Worm (Caenorhabditis elegans) whole organism, late embryonic: ENCODE results near the gene F38E9.4.

ENCODE experiments used
- F13H6.1 ChIP-seq: sonication (generic microtip); optimal IDR thresholded peaks from 2 replicates; lab custom pipeline; 2016; ENCODE audit warnings: missing genetic modification characterization, missing compliant biosample characterization
- T23F11.4 ChIP-seq: fragments of 200-800 bp; sonication (Bioruptor generic); optimal IDR thresholded peaks from 2 replicates; lab custom pipeline; 2018; ENCODE audit warnings: mild to moderate bottlenecking, missing genetic modification characterization, missing compliant biosample characterization
- Y22D7AL.16 ChIP-seq: sonication (generic microtip); optimal IDR thresholded peaks from 2 replicates; lab custom pipeline; 2016; ENCODE audit warnings: missing genetic modification characterization, missing compliant biosample characterization
- ahr-1 ChIP-seq: sonication (generic microtip); optimal IDR thresholded peaks from 2 replicates; lab custom pipeline; 2016; ENCODE audit warnings: missing genetic modification characterization, missing compliant biosample characterization
- ama-1 ChIP-seq: fragments of 150-350 bp; optimal IDR thresholded peaks from 2 replicates; lab custom pipeline; 2014
- ceh-19 ChIP-seq: fragments of 200-800 bp; sonication (Bioruptor generic); optimal IDR thresholded peaks from 2 replicates; lab custom pipeline; 2018; ENCODE audit warnings: mild to moderate bottlenecking, missing genetic modification characterization, missing compliant biosample characterization
- ceh-24 ChIP-seq: sonication (generic microtip); optimal IDR thresholded peaks from 2 replicates; lab custom pipeline; 2016; ENCODE audit warnings: mild to moderate bottlenecking, missing genetic modification characterization, missing compliant biosample characterization
- ceh-31 ChIP-seq: sonication (generic microtip); optimal IDR thresholded peaks from 2 replicates; lab custom pipeline; 2016; ENCODE audit warnings: missing genetic modification characterization, missing compliant biosample characterization
- ceh-34 ChIP-seq: sonication (generic microtip); optimal IDR thresholded peaks from 2 replicates; lab custom pipeline; 2016; ENCODE audit warnings: mild to moderate bottlenecking, missing genetic modification characterization, missing compliant biosample characterization
- ceh-9 ChIP-seq: sonication (generic microtip); optimal IDR thresholded peaks from 2 replicates; lab custom pipeline; 2016; ENCODE audit warnings: mild to moderate bottlenecking, missing genetic modification characterization, inconsistent platforms, missing compliant biosample characterization
- dve-1 ChIP-seq: sonication (generic microtip); optimal IDR thresholded peaks from 2 replicates; lab custom pipeline; 2017; ENCODE audit warnings: antibody characterized with exemption, mild to moderate bottlenecking, missing genetic modification characterization, missing compliant biosample characterization
- elt-2 ChIP-seq: sonication (generic microtip); optimal IDR thresholded peaks from 2 replicates; lab custom pipeline; 2016; ENCODE audit warnings: missing genetic modification reagents, missing genetic modification characterization, missing compliant biosample characterization
- elt-4 ChIP-seq: sonication (generic microtip); optimal IDR thresholded peaks from 2 replicates; lab custom pipeline; 2016; ENCODE audit warnings: missing genetic modification characterization, missing compliant biosample characterization
- eyg-1 ChIP-seq: sonication (generic microtip); optimal IDR thresholded peaks from 2 replicates; lab custom pipeline; 2016; ENCODE audit warnings: missing genotype, missing genetic modification characterization, missing compliant biosample characterization
- fax-1 ChIP-seq: sonication (generic microtip); optimal IDR thresholded peaks from 2 replicates; lab custom pipeline; 2016; ENCODE audit warnings: missing genotype, missing genetic modification characterization, missing compliant biosample characterization
- fkh-6 ChIP-seq: sonication (generic microtip); optimal IDR thresholded peaks from 2 replicates; lab custom pipeline; 2016; ENCODE audit warnings: missing genetic modification characterization, missing compliant biosample characterization
- hlh-13 ChIP-seq: fragments of 200-800 bp; sonication (Bioruptor generic); optimal IDR thresholded peaks from 2 replicates; lab custom pipeline; 2018; ENCODE audit warnings: mild to moderate bottlenecking, missing genetic modification characterization, missing compliant biosample characterization
- lim-6 ChIP-seq: sonication (generic microtip); optimal IDR thresholded peaks from 2 replicates; lab custom pipeline; 2016; ENCODE audit warnings: missing genetic modification characterization, missing compliant biosample characterization
- nfya-1 ChIP-seq: sonication (generic microtip); optimal IDR thresholded peaks from 2 replicates; lab custom pipeline; 2017; ENCODE audit warnings: missing genetic modification characterization, mild to moderate bottlenecking, missing compliant biosample characterization, antibody characterized with exemption, moderate library complexity
- nhr-11 ChIP-seq: fragments of 150-350 bp; optimal IDR thresholded peaks from 2 replicates; lab custom pipeline; 2014; ENCODE audit warnings: missing biosample characterization, missing genetic modification characterization
- npax-4 ChIP-seq: sonication (generic microtip); optimal IDR thresholded peaks from 2 replicates; lab custom pipeline; 2016; ENCODE audit warnings: missing genetic modification characterization, missing compliant biosample characterization
- odd-2 ChIP-seq: sonication (generic microtip); optimal IDR thresholded peaks from 2 replicates; lab custom pipeline; 2017; ENCODE audit warnings: antibody characterized with exemption, mild to moderate bottlenecking, missing genetic modification characterization, missing compliant biosample characterization
- pha-2 ChIP-seq: sonication (generic microtip); optimal IDR thresholded peaks from 2 replicates; lab custom pipeline; 2017; ENCODE audit warnings: mild to moderate bottlenecking, missing genetic modification characterization, missing compliant biosample characterization
- ref-2 ChIP-seq: sonication (generic microtip); optimal IDR thresholded peaks from 2 replicates; lab custom pipeline; 2016; ENCODE audit warnings: missing genetic modification characterization, missing compliant biosample characterization
- rnt-1 ChIP-seq: sonication (generic microtip); optimal IDR thresholded peaks from 2 replicates; lab custom pipeline; 2016; ENCODE audit warnings: missing genetic modification characterization, missing compliant biosample characterization
- sdc-2 ChIP-seq: sonication (generic microtip); optimal IDR thresholded peaks from 2 replicates; lab custom pipeline; 2016; ENCODE audit warnings: missing genotype, missing genetic modification characterization, missing compliant biosample characterization
- sox-2 ChIP-seq: fragments of 200-800 bp; sonication (Bioruptor generic); IDR thresholded peaks from 2 replicates; pipeline ENCODE4 v1.3.6; 2022; ENCODE audit warnings: missing genetic modification reagents, missing genetic modification characterization, missing compliant biosample characterization
- syd-9 ChIP-seq: sonication (generic microtip); optimal IDR thresholded peaks from 2 replicates; lab custom pipeline; 2016; ENCODE audit warnings: mild to moderate bottlenecking, missing genetic modification characterization, moderate library complexity, missing compliant biosample characterization
- tbx-7 ChIP-seq: sonication (generic microtip); optimal IDR thresholded peaks from 2 replicates; lab custom pipeline; 2016; ENCODE audit warnings: missing genotype, missing genetic modification characterization, missing compliant biosample characterization
- ttx-3 ChIP-seq: sonication (generic microtip); optimal IDR thresholded peaks from 2 replicates; lab custom pipeline; 2016; ENCODE audit warnings: missing genetic modification reagents, missing genetic modification characterization, missing compliant biosample characterization
- ztf-16 ChIP-seq: sonication (generic microtip); optimal IDR thresholded peaks from 2 replicates; lab custom pipeline; 2017; ENCODE audit warnings: missing genetic modification characterization, missing compliant biosample characterization

Gene F38E9.4

ce11 chrX:16409220-16409619 lies 42.5 kb upstream of the F38E9.4 start:
- TF ChIP-seq F13H6.1 (no peak), Y22D7AL.16 (tag; lab: Kevin White, UChicago) (no peak), npax-4 (no peak), ceh-34 (tag; lab: Kevin White, UChicago) (no peak), ahr-1 (tag; lab: Kevin White, UChicago) (no peak), fkh-6 (tag; lab: Kevin White, UChicago) (no peak), tbx-7 (tag; lab: Kevin White, UChicago) (no peak), eyg-1 (tag; lab: Kevin White, UChicago) (no peak), lim-6 (tag; lab: Kevin White, UChicago) (no peak), fax-1 (no peak), ztf-16 (tag; lab: Kevin White, UChicago) (no peak), ceh-24 (tag; lab: Kevin White, UChicago) (no peak), ttx-3 (no peak), ceh-31 (tag; lab: Kevin White, UChicago) (no peak), pha-2 (tag; lab: Kevin White, UChicago) (no peak), elt-4 (tag; lab: Kevin White, UChicago) (no peak), ceh-9 (tag; lab: Kevin White, UChicago) (no peak), rnt-1 (tag; lab: Kevin White, UChicago) (no peak), odd-2 (tag; lab: Kevin White, UChicago) (no peak)

ce11 chrX:16411985-16412384 lies 39.8 kb upstream of the F38E9.4 start:
- TF ChIP-seq nhr-11 (no peak), ama-1 (lab: Kevin White, UChicago) (no peak), ahr-1 (tag; lab: Kevin White, UChicago) (no peak), syd-9 (tag; lab: Kevin White, UChicago) (no peak), T23F11.4 (no peak)
- TF ChIP-seq, all 69 proteins: peak for 0

- TF ChIP-seq elt-2 (tag; lab: Kevin White, UChicago): peak; percentile 53
- no peak for TF ChIP-seq npax-4
- no peak for TF ChIP-seq ceh-24 (tag; lab: Kevin White, UChicago)
- TF ChIP-seq dve-1 (tag; lab: Kevin White, UChicago): no peak
- no peak for TF ChIP-seq eyg-1 (tag; lab: Kevin White, UChicago)
- no peak for TF ChIP-seq hlh-13
- TF ChIP-seq, all 69 proteins: peak for 1
Observed at ce11 chrX:16413208-16413995, 38.3 kb upstream of the F38E9.4 start.

- no peak for TF ChIP-seq odd-2 (tag; lab: Kevin White, UChicago)
- TF ChIP-seq sox-2 (GFP tag; lab: Robert Waterston, UW): no peak
- peak; percentile 25 for TF ChIP-seq sdc-2 (tag; lab: Kevin White, UChicago)
- TF ChIP-seq ref-2: peak; percentile 27
Observed at ce11 chrX:16414572-16414971, 37.2 kb upstream of the F38E9.4 start.

ce11 chrX:16416790-16417330 lies 34.9 kb upstream of the F38E9.4 start, which contains the start of gene eat-17:
Gene eat-17, minus strand, starts transcription at chrX:16416840.
- peak; percentile 2 for TF ChIP-seq ceh-31 (tag; lab: Kevin White, UChicago)
- TF ChIP-seq nfya-1: no peak
- TF ChIP-seq, all 69 proteins: peak for 1

- no peak for TF ChIP-seq ahr-1 (tag; lab: Kevin White, UChicago)
- no peak for TF ChIP-seq npax-4
- TF ChIP-seq ceh-19: no peak
Observed at ce11 chrX:16418396-16418795, 33.3 kb upstream of the F38E9.4 start.
